Fruit fly (Drosophila melanogaster): ENCODE results near the gene CG32579.

The CG32579 gene

DNA sequence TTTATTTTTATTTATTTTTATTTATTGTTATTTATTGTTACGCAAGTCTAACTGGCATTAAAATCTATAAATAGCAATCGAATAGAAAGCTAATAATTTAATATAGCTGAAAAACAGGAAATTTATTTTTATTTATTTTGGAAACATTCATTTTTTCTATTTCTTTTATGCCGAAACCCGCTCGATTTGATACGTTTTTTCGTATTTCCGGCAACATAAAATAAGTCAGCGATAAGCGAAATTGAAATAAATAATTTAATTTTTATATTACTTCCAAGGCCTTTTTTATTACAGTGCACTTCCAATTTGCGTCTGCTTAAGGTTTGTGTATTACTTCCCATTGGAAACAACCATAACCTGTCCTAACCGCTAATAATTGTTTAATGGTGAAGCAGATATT, 48.8 kb downstream of the CG32579 start (continued):
- TF ChIP-seq esn (GFP tag; optimal IDR thresholded peaks at IDR 0.05) (peak; percentile 29), CG3919 (GFP tag; optimal IDR thresholded peaks at IDR 0.05) (no peak), CG7368 (GFP tag; optimal IDR thresholded peaks at IDR 0.05) (no peak), fd59A (GFP tag; optimal IDR thresholded peaks at IDR 0.05) (no peak), Gug (GFP tag; IDR thresholded peaks at IDR 0.05) (no peak), Hr4 (GFP tag; optimal IDR thresholded peaks at IDR 0.05) (peak; percentile 46), CG4318 (GFP tag; optimal IDR thresholded peaks at IDR 0.05) (peak; percentile 34), lz (GFP tag; optimal IDR thresholded peaks at IDR 0.05) (peak; percentile 0), CG11902 (GFP tag; optimal IDR thresholded peaks at IDR 0.05) (no peak), Sox102F (GFP tag; optimal IDR thresholded peaks at IDR 0.05) (peak; percentile 54), Lpt (GFP tag; optimal IDR thresholded peaks at IDR 0.05) (no peak), Ets96B (tag; optimal IDR thresholded peaks at IDR 0.05) (no peak), cyc (GFP tag; optimal IDR thresholded peaks at IDR 0.05) (peak; percentile 5), acj6 (GFP tag; optimal IDR thresholded peaks at IDR 0.05) (peak; percentile 39), CG15336 (GFP tag; IDR thresholded peaks at IDR 0.05) (no peak), vri (GFP tag; optimal IDR thresholded peaks at IDR 0.05) (no peak), fd85E (GFP tag; optimal IDR thresholded peaks at IDR 0.05) (no peak), salr (GFP tag; optimal IDR thresholded peaks at IDR 0.05) (no peak), CG11762 (GFP tag; optimal IDR thresholded peaks at IDR 0.05; ENCODE audit: insufficient read depth) (no peak)

DNA sequence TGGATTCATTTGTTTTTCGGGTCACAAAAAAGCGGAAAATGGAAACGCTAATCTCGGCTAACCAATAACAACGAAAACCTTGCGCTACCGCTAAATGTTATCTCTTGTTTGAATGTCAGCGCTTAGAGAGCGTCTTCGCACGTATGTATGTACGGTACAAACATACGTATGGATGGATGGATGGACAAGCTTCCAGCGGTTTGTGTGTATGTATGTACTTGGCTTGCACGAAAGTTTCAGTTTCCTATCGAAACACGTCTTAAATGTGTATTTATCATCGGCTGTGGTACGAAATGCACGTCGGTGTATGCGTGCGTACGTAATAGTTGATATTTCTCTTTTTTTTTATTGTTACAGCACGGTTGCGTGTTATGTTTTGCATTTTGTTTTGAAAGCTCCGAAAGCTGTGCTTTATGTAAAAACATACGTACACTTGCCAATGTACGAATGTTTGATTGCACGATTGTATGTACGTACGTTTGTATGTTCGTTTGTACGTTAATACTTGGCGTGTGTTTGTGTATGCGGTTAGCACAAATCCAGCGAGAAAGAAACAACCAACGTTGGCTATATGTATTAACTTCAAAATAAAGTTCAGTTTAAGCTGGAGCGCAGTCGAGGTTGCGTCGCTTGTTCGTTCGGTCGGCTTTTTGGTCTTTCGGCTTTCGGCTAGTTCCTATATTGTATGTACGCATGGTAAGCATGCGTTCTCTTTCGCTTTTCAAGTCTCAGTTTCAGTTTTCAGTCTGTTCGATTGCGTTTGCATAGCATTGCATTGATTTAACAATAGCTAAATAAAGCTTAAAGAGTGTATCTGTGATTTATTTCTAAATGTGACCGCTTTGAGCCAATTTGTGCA, 49.6 kb downstream of the CG32579 start, which contains the start of gene Fur2:
Gene Fur2 (plus strand): TSS at position 595 of the 859 bp plus-strand sequence.
- no peak for TF ChIP-seq Sox15 (GFP tag; optimal IDR thresholded peaks at IDR 0.05)
- TF ChIP-seq CG6808 (GFP tag; optimal IDR thresholded peaks at IDR 0.05), result peak; percentile 25
- TF ChIP-seq CG15336 (GFP tag; IDR thresholded peaks at IDR 0.05), result peak; percentile 37; the same call in 1 of the 2 replicates
- peak; percentile 46 to 83 for TF ChIP-seq ss (GFP tag; optimal IDR thresholded peaks at IDR 0.05)
- TF ChIP-seq fkh (GFP tag; optimal IDR thresholded peaks at IDR 0.05), result no peak
- peak; percentile 61 for TF ChIP-seq vri (GFP tag; optimal IDR thresholded peaks at IDR 0.05)
- TF ChIP-seq CG4318 (GFP tag; optimal IDR thresholded peaks at IDR 0.05), result no peak
- peak; percentile 61 for TF ChIP-seq CG6276 (GFP tag; optimal IDR thresholded peaks at IDR 0.05)
- no peak for TF ChIP-seq CG11902 (GFP tag; optimal IDR thresholded peaks at IDR 0.05)
- TF ChIP-seq CG8119 (GFP tag; IDR thresholded peaks at IDR 0.05), result peak; percentile 50; the same call in 1 of the 3 replicates
- TF ChIP-seq spab (GFP tag; optimal IDR thresholded peaks at IDR 0.05), result no peak

DNA sequence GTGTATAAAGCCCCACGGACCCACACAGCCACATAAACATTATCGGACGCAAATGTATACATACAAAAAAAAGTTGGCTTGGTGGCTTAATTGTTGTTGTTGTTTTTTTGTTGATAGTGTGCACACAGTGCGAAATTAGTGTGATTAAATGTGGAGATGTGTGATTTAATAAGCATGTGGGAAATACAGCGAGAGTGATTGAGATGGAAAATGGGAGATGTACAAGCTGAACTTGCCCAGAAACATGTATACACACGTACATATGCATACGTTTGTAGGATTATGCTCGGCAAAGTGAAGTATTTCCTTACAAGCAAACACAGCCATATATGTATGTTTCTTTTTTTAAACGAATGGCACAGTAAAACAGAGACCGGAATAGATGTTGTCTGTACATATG, 50.5 kb downstream of the CG32579 start:
- no peak for TF ChIP-seq CG7368 (GFP tag; optimal IDR thresholded peaks at IDR 0.05)
- TF ChIP-seq CG11902 (GFP tag; optimal IDR thresholded peaks at IDR 0.05), result no peak
- peak; percentile 79 for TF ChIP-seq Eip78C (GFP tag)
- peak; percentile 39 for TF ChIP-seq dac (GFP tag; optimal IDR thresholded peaks at IDR 0.05)
- TF ChIP-seq Lpt (GFP tag; optimal IDR thresholded peaks at IDR 0.05), result peak; percentile 63
- TF ChIP-seq vri (GFP tag; optimal IDR thresholded peaks at IDR 0.05), result peak; percentile 5
- peak; percentile 40 for TF ChIP-seq Ets96B (tag; optimal IDR thresholded peaks at IDR 0.05)
- no peak for TF ChIP-seq acj6 (GFP tag; optimal IDR thresholded peaks at IDR 0.05)
- peak; percentile 39 for TF ChIP-seq Hr4 (GFP tag; optimal IDR thresholded peaks at IDR 0.05)
- TF ChIP-seq esn (GFP tag; optimal IDR thresholded peaks at IDR 0.05), result peak; percentile 16
- no peak for TF ChIP-seq Met (GFP tag; optimal IDR thresholded peaks at IDR 0.05)
- TF ChIP-seq Hr39 (GFP tag; optimal IDR thresholded peaks at IDR 0.05), result no peak
- TF ChIP-seq CG1621 (tag; optimal IDR thresholded peaks at IDR 0.05), result no peak
- no peak for TF ChIP-seq CG16779 (tag; optimal IDR thresholded peaks at IDR 0.05)
- TF ChIP-seq spab (GFP tag; optimal IDR thresholded peaks at IDR 0.05), result no peak
- TF ChIP-seq Gug (GFP tag; IDR thresholded peaks at IDR 0.05), result 0 out of 2 replicates have a peak, but pooled peaks have one; percentile 19
- TF ChIP-seq CG15336 (GFP tag; IDR thresholded peaks at IDR 0.05), result peak; percentile 66
- peak; percentile 28 for TF ChIP-seq CG3032 (tag; optimal IDR thresholded peaks at IDR 0.05)
- TF ChIP-seq CG8119 (GFP tag; IDR thresholded peaks at IDR 0.05), result peak; percentile 45; the same call in 1 of the 3 replicates

All from whole organism, prepupa.